Fruit fly (Drosophila melanogaster) whole organism, embryonic: ENCODE results near the gene CG44139.

Source experiments
- BtbVII ChIP-seq: fragments of 200-800 bp; sonication (Bioruptor generic); optimal IDR thresholded peaks from 3 replicates; lab custom pipeline; 2017; ENCODE audit warnings: missing biosample characterization, mild to moderate bottlenecking, missing genetic modification characterization
- CG6791 ChIP-seq: fragments of 200-800 bp; sonication (Bioruptor generic); IDR thresholded peaks from 3 replicates; pipeline ENCODE4 v1.3.6; 2022; ENCODE audit warnings: missing biosample characterization, missing genetic modification characterization; ENCODE audit not compliant: partially characterized antibody
- CG8478 ChIP-seq: fragments of >200 bp; optimal IDR thresholded peaks from 2 replicates; lab custom pipeline; 2018
- Hey ChIP-seq: fragments of 200-800 bp; sonication (Bioruptor generic); optimal IDR thresholded peaks from 3 replicates; lab custom pipeline; 2018; ENCODE audit warnings: missing biosample characterization, mild to moderate bottlenecking, missing genetic modification characterization
- Lim3 ChIP-seq: fragments of 200-800 bp; sonication (Bioruptor generic); IDR thresholded peaks from 2 replicates; pipeline ENCODE4 v1.3.6; 2022; ENCODE audit warnings: missing biosample characterization, missing genetic modification characterization
- Nf-YC ChIP-seq: fragments of 200-800 bp; optimal IDR thresholded peaks from 3 replicates; lab custom pipeline; 2019; ENCODE audit warnings: missing biosample characterization, mild to moderate bottlenecking, missing genetic modification characterization, moderate library complexity
- ab ChIP-seq: fragments of 200-800 bp; sonication (Bioruptor generic); optimal IDR thresholded peaks from 2 replicates; lab custom pipeline; 2016; ENCODE audit warnings: missing biosample characterization, missing genetic modification characterization
- luna ChIP-seq: fragments of 200-800 bp; sonication (Bioruptor generic); optimal IDR thresholded peaks from 2 replicates; lab custom pipeline; 2016; ENCODE audit warnings: missing biosample characterization, missing genetic modification characterization
- tna ChIP-seq: fragments of 200-800 bp; sonication (Bioruptor generic); IDR thresholded peaks from 2 replicates; pipeline ENCODE4 v1.3.6; 2022; ENCODE audit warnings: missing biosample characterization, missing genetic modification characterization; ENCODE audit not compliant: partially characterized antibody
- unpg ChIP-seq: fragments of 200-800 bp; sonication (Bioruptor generic); optimal IDR thresholded peaks from 3 replicates; lab custom pipeline; 2018; ENCODE audit warnings: missing biosample characterization, mild to moderate bottlenecking, missing genetic modification characterization, moderate library complexity

DNA sequence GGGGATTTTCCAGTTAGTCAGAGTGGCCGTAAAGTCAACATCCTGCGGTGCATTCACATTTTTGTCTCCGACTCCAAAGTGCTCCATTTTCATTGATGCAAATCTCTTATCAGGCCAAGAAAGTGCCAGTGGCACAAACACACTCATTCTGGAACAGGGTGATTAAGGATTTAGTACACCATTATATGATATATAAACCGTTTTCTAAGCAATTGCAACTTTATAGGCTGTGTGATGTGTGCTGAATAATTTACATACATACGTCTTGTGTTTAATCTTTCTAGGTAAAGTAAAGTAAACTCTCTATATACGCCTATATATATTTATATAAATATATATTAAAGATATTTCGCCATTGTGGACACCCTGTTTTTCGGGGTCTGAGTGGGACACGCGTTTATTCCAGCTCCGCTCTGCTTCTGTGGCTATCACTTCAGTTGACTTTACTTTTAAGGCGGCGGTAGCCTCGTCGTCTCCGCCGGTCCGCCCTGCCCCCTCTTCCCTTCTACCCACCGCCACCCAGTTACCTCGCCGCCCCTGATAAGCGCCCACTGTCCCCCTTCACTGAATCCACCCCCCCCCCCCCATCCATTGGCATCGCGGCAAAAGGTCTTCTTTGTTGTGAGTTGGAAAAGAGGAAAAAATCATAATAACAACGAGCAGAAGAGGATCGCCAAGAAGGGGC, 8.4 kb downstream of the CG44139 start:
- TF ChIP-seq luna (no peak), unpg (GFP tag; lab: Kevin White, UChicago) (no peak), tna (GFP tag; lab: Robert Waterston, UW) (no peak), CG6791 (GFP tag; lab: Robert Waterston, UW) (no peak), ab (GFP tag; lab: Kevin White, UChicago) (no peak), Lim3 (GFP tag; lab: Robert Waterston, UW) (no peak), Hey (no peak), CG8478 (lab: Kevin White, UChicago) (no peak), BtbVII (GFP tag; lab: Kevin White, UChicago) (no peak), Nf-YC (tag; lab: Kevin White, UChicago) (no peak)
